Fruit fly (Drosophila melanogaster) whole organism, prepupa: ENCODE measurements around the gene CG9173.

Experiments used
- CG10669 ChIP-seq: fragments of 200-800 bp; sonication (Bioruptor generic); optimal IDR thresholded peaks from 3 replicates; lab custom pipeline; 2018; ENCODE audit warnings: missing biosample characterization, mild to moderate bottlenecking, missing genetic modification characterization, moderate library complexity
- CG11294 ChIP-seq: fragments of 200-800 bp; sonication (Bioruptor generic); IDR thresholded peaks from 2 replicates; pipeline ENCODE4 v1.3.6; 2022; ENCODE audit warnings: missing biosample characterization, missing genetic modification characterization
- CG1621 ChIP-seq: fragments of 200-800 bp; sonication (Bioruptor generic); optimal IDR thresholded peaks from 3 replicates; lab custom pipeline; 2018; ENCODE audit warnings: missing biosample characterization, mild to moderate bottlenecking, missing genetic modification characterization
- CG3032 ChIP-seq: fragments of 200-800 bp; optimal IDR thresholded peaks from 2 replicates; lab custom pipeline; 2019; ENCODE audit warnings: missing biosample characterization, mild to moderate bottlenecking, missing genetic modification characterization, moderate library complexity
- CG31627 ChIP-seq: fragments of 200-800 bp; sonication (Bioruptor generic); optimal IDR thresholded peaks from 3 replicates; lab custom pipeline; 2016; ENCODE audit warnings: missing biosample characterization, missing genetic modification characterization
- CG3919 ChIP-seq: fragments of 200-800 bp; sonication (Bioruptor generic); optimal IDR thresholded peaks from 3 replicates; lab custom pipeline; 2016; ENCODE audit warnings: missing biosample characterization, missing genetic modification characterization
- CG6854 ChIP-seq: fragments of 200-800 bp; sonication (Bioruptor generic); optimal IDR thresholded peaks from 2 replicates; lab custom pipeline; 2017; ENCODE audit warnings: missing biosample characterization, mild to moderate bottlenecking, missing genetic modification characterization
- Hr39 ChIP-seq: fragments of 200-800 bp; sonication (Bioruptor generic); optimal IDR thresholded peaks from 2 replicates; lab custom pipeline; 2016; ENCODE audit warnings: missing biosample characterization, missing genetic modification characterization
- Hr4 ChIP-seq: fragments of 200-800 bp; sonication (Bioruptor generic); optimal IDR thresholded peaks from 3 replicates; lab custom pipeline; 2016; ENCODE audit warnings: missing biosample characterization, missing genetic modification characterization
- dac ChIP-seq: fragments of 200-800 bp; sonication (Bioruptor generic); optimal IDR thresholded peaks from 2 replicates; lab custom pipeline; 2017; ENCODE audit warnings: missing biosample characterization, mild to moderate bottlenecking, missing genetic modification characterization
- fd59A ChIP-seq: fragments of 200-800 bp; sonication (Bioruptor generic); optimal IDR thresholded peaks from 2 replicates; lab custom pipeline; 2017; ENCODE audit warnings: missing biosample characterization, mild to moderate bottlenecking, missing genetic modification characterization, missing genetic modification reagents
- salr ChIP-seq, 2 experiments: fragments of 200-800 bp; sonication (Bioruptor generic); optimal IDR thresholded peaks; 3 replicates each; lab custom pipeline; 2016 to 2018; ENCODE audit warnings: missing biosample characterization in 2 of 2, missing genetic modification characterization in 2 of 2, mild to moderate bottlenecking in 1 of 2
- spab ChIP-seq: fragments of 200-800 bp; sonication (Bioruptor generic); optimal IDR thresholded peaks from 2 replicates; lab custom pipeline; 2017; ENCODE audit warnings: missing biosample characterization, mild to moderate bottlenecking, missing genetic modification characterization, missing genetic modification reagents

DNA sequence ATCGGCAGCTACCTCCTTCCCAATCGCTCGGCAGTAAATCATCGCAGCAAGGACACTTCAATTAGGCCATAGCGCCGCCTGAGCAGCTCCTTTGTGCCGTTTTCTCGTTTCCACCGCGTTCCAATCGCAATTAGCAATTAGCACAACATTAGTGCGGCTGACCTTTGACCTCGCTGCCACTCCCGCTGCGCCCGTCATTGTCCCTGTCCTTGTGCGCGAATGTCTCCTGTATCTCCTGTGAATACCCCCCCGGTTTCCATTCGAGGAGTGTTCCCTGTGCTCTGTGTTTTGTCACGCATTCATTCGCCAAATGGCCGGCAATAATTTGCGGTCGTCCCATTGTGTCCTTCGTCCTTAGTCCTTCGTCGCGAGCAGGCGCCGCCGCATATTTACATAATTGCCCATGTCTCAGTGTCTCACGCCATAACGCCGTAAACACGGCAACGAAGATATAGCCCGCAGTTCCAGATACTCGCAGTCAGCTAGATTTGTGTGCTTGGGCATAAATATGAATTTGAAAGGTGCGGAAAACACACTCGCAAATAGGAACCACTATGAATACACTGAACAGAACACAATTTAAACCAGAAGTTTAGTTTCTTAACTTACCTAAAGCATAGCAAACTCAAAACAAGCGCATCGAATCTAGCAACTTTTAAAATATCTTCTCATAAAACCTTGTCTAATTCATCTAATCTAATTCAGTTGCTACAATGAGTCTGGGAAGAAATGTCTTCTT, 12.7 kb downstream of the CG9173 start, which contains the start of gene CG9168:
- TF ChIP-seq CG1621 (tag; lab: Kevin White, UChicago) (no peak), spab (GFP tag; lab: Kevin White, UChicago) (no peak), CG11294 (no peak), CG31627 (GFP tag; lab: Kevin White, UChicago) (no peak), dac (no peak), CG3919 (GFP tag; lab: Kevin White, UChicago) (no peak), CG6854 (GFP tag; lab: Kevin White, UChicago) (no peak), CG10669 (GFP tag; lab: Kevin White, UChicago) (no peak), salr (GFP tag; optimal IDR thresholded peaks at IDR 0.05; lab: Kevin White, UChicago) (no peak), Hr4 (GFP tag; lab: Kevin White, UChicago) (no peak), Hr39 (GFP tag; lab: Kevin White, UChicago) (no peak), fd59A (no peak), CG3032 (tag; lab: Kevin White, UChicago) (no peak)
